Fruit fly (Drosophila melanogaster) whole organism, adult: ENCODE results near the gene NT1.

Source experiments
- CG33017 ChIP-seq: fragments of 200-800 bp; sonication (Bioruptor generic); optimal IDR thresholded peaks from 2 replicates; lab custom pipeline; 2018; ENCODE audit warnings: missing biosample characterization, mild to moderate bottlenecking, missing genetic modification characterization, moderate library complexity
- Crg-1 ChIP-seq: fragments of 200-800 bp; sonication (Bioruptor generic); optimal IDR thresholded peaks from 2 replicates; lab custom pipeline; 2016; ENCODE audit warnings: missing biosample characterization, missing genetic modification characterization
- bab1 ChIP-seq: fragments of 200-800 bp; sonication (Bioruptor generic); optimal IDR thresholded peaks from 3 replicates; lab custom pipeline; 2019; ENCODE audit warnings: missing biosample characterization, mild to moderate bottlenecking, missing genetic modification characterization, moderate library complexity
- tj ChIP-seq: fragments of 200-800 bp; sonication (Bioruptor generic); optimal IDR thresholded peaks from 3 replicates; lab custom pipeline; 2017; ENCODE audit warnings: missing biosample characterization, mild to moderate bottlenecking, missing genetic modification characterization, moderate library complexity

dm6 chr3L:4475704-4476103 lies 32.5 kb downstream of the NT1 start:
- TF ChIP-seq bab1 (no peak), tj (GFP tag; lab: Kevin White, UChicago) (no peak), Crg-1 (no peak), CG33017 (tag; lab: Kevin White, UChicago) (no peak)
